Worm (Caenorhabditis elegans) whole organism, L2 larva: Measurements from ENCODE around the gene lgc-19.

Experiments used
- R02D3.7 ChIP-seq: fragments of 150-350 bp; optimal IDR thresholded peaks from 2 replicates; lab custom pipeline; 2014; ENCODE audit warnings: missing biosample characterization, missing genetic modification characterization
- ZK546.5 ChIP-seq: sonication (generic microtip); optimal IDR thresholded peaks from 2 replicates; lab custom pipeline; 2017; ENCODE audit warnings: missing biosample characterization, missing genetic modification characterization
- alr-1 ChIP-seq: fragments of 150-350 bp; optimal IDR thresholded peaks from 2 replicates; lab custom pipeline; 2014; ENCODE audit warnings: missing biosample characterization, missing genetic modification characterization
- aly-2 ChIP-seq: fragments of 150-350 bp; optimal IDR thresholded peaks from 2 replicates; lab custom pipeline; 2014; ENCODE audit warnings: missing biosample characterization, missing genetic modification characterization
- ama-1 ChIP-seq: fragments of 150-350 bp; optimal IDR thresholded peaks from 2 replicates; lab custom pipeline; 2018; ENCODE audit warnings: inconsistent platforms
- ceh-16 ChIP-seq: fragments of 150-350 bp; optimal IDR thresholded peaks from 2 replicates; lab custom pipeline; 2014; ENCODE audit warnings: missing biosample characterization, missing genetic modification characterization
- dmd-4 ChIP-seq: sonication (generic microtip); optimal IDR thresholded peaks from 2 replicates; lab custom pipeline; 2017; ENCODE audit warnings: missing biosample characterization, missing genetic modification characterization
- egl-27 ChIP-seq: sonication (generic microtip); optimal IDR thresholded peaks from 3 replicates; lab custom pipeline; 2017; ENCODE audit warnings: missing biosample characterization, missing genetic modification reagents, missing genetic modification characterization
- elt-3 ChIP-seq: sonication (generic microtip); optimal IDR thresholded peaks from 2 replicates; lab custom pipeline; 2017; ENCODE audit warnings: missing biosample characterization, missing genetic modification characterization
- lin-11 ChIP-seq: fragments of 150-350 bp; sonication (generic microtip); optimal IDR thresholded peaks from 2 replicates; lab custom pipeline; 2014; ENCODE audit warnings: missing biosample characterization, missing genetic modification characterization, inconsistent platforms, mixed read lengths
- nhr-10 ChIP-seq: sonication (generic microtip); optimal IDR thresholded peaks from 2 replicates; lab custom pipeline; 2017; ENCODE audit warnings: missing biosample characterization, missing genetic modification characterization
- nhr-12 ChIP-seq: fragments of 150-350 bp; optimal IDR thresholded peaks from 2 replicates; lab custom pipeline; 2014; ENCODE audit warnings: missing biosample characterization, missing genetic modification characterization
- nhr-77 ChIP-seq: fragments of 150-350 bp; optimal IDR thresholded peaks from 2 replicates; lab custom pipeline; 2014; ENCODE audit warnings: missing biosample characterization, missing genetic modification characterization
- unc-39 ChIP-seq: fragments of 150-350 bp; optimal IDR thresholded peaks from 2 replicates; lab custom pipeline; 2014; ENCODE audit warnings: missing biosample characterization, missing genetic modification characterization

DNA sequence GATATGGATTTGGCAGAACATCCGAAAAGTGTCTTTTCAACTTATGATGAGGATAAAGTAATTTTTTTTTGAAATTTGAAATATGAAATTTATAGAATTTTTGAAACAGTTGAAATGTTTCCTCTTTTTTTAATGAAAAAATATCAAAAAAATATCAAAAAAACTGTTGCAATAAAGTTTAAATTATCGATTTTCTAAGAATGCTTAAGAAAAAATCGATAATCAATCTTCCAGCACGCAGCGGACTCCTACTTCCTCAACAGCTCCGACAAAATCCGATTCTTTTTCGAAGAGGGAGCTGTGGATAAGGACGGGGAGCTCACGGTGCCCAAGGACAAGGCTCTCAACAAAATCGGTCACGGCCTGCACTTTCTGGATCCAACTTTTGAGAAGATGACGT is 31.8 kb downstream of the lgc-19 start:
- TF ChIP-seq nhr-12 (tag; lab: Kevin White, UChicago): no peak
- no peak for TF ChIP-seq nhr-77 (tag; lab: Kevin White, UChicago)
- TF ChIP-seq ama-1: no peak
- no peak for TF ChIP-seq R02D3.7 (tag; lab: Kevin White, UChicago)
- TF ChIP-seq alr-1 (tag; lab: Kevin White, UChicago): no peak
- no peak for TF ChIP-seq ZK546.5 (tag; lab: Kevin White, UChicago)
- TF ChIP-seq elt-3 (tag; lab: Kevin White, UChicago): no peak
- TF ChIP-seq lin-11 (tag; lab: Kevin White, UChicago): no peak
- TF ChIP-seq nhr-10 (tag; lab: Kevin White, UChicago): no peak
- no peak for TF ChIP-seq dmd-4
- no peak for TF ChIP-seq egl-27 (tag; lab: Kevin White, UChicago)
- no peak for TF ChIP-seq ceh-16 (tag; lab: Kevin White, UChicago)
- no peak for TF ChIP-seq aly-2 (tag; lab: Kevin White, UChicago)
- no peak for TF ChIP-seq unc-39
